Worm (Caenorhabditis elegans) whole organism, mixed stage, embryonic: ENCODE measurements around the gene pmpl-1.

Source experiments
- M03D4.4 ChIP-seq: sonication (generic microtip); optimal IDR thresholded peaks from 2 replicates; lab custom pipeline; 2017; ENCODE audit warnings: mild to moderate bottlenecking, missing genetic modification characterization, missing compliant biosample characterization
- bed-3 ChIP-seq: fragments of 200-800 bp; sonication (Bioruptor generic); optimal IDR thresholded peaks from 3 replicates; lab custom pipeline; 2018; ENCODE audit warnings: mild to moderate bottlenecking, missing genetic modification characterization, moderate library complexity, missing compliant biosample characterization
- blmp-1 ChIP-seq: fragments of 150-350 bp; optimal IDR thresholded peaks from 2 replicates; lab custom pipeline; 2014; ENCODE audit warnings: missing biosample characterization, missing genetic modification characterization
- ceh-43 ChIP-seq: fragments of 200-800 bp; sonication (Bioruptor generic); optimal IDR thresholded peaks from 2 replicates; lab custom pipeline; 2018; ENCODE audit warnings: mild to moderate bottlenecking, missing genetic modification characterization, moderate library complexity, missing compliant biosample characterization
- ces-1 ChIP-seq: fragments of 150-350 bp; optimal IDR thresholded peaks from 2 replicates; lab custom pipeline; 2014; ENCODE audit warnings: missing biosample characterization, missing genetic modification reagents, missing genetic modification characterization
- cnd-1 ChIP-seq: fragments of 200-800 bp; sonication (Bioruptor generic); optimal IDR thresholded peaks from 2 replicates; lab custom pipeline; 2018; ENCODE audit warnings: mild to moderate bottlenecking, missing genetic modification characterization, missing compliant biosample characterization
- drap-1 ChIP-seq: fragments of 200-800 bp; sonication (Bioruptor generic); optimal IDR thresholded peaks from 3 replicates; lab custom pipeline; 2018; ENCODE audit warnings: mild to moderate bottlenecking, missing genetic modification characterization, missing compliant biosample characterization
- elt-1 ChIP-seq: sonication (generic microtip); optimal IDR thresholded peaks from 2 replicates; lab custom pipeline; 2017; ENCODE audit warnings: missing genetic modification characterization, mild to moderate bottlenecking, missing compliant biosample characterization, antibody characterized with exemption, moderate library complexity, borderline replicate concordance; ENCODE audit not compliant: insufficient read depth
- elt-3 ChIP-seq: fragments of 150-350 bp; optimal IDR thresholded peaks from 2 replicates; lab custom pipeline; 2014; ENCODE audit warnings: missing biosample characterization, missing genetic modification characterization
- flh-1 ChIP-seq: fragments of 200-800 bp; sonication (Bioruptor generic); optimal IDR thresholded peaks from 2 replicates; lab custom pipeline; 2018; ENCODE audit warnings: mild to moderate bottlenecking, missing genetic modification characterization, moderate library complexity, missing compliant biosample characterization
- ham-2 ChIP-seq: fragments of 200-800 bp; sonication (Bioruptor generic); optimal IDR thresholded peaks from 2 replicates; lab custom pipeline; 2018; ENCODE audit warnings: mild to moderate bottlenecking, missing genetic modification characterization, missing compliant biosample characterization
- hlh-1 ChIP-seq: fragments of 150-350 bp; optimal IDR thresholded peaks from 2 replicates; lab custom pipeline; 2014; ENCODE audit warnings: missing biosample characterization, missing genetic modification reagents, missing genetic modification characterization
- lin-13 ChIP-seq: fragments of 150-350 bp; optimal IDR thresholded peaks from 2 replicates; lab custom pipeline; 2014; ENCODE audit warnings: missing biosample characterization, missing genetic modification characterization
- lin-32 ChIP-seq: fragments of 200-800 bp; sonication (Bioruptor generic); optimal IDR thresholded peaks from 2 replicates; lab custom pipeline; 2018; ENCODE audit warnings: mild to moderate bottlenecking, missing genetic modification characterization, missing compliant biosample characterization
- lsy-2 ChIP-seq: fragments of 150-350 bp; optimal IDR thresholded peaks from 2 replicates; lab custom pipeline; 2014; ENCODE audit warnings: missing biosample characterization, missing genetic modification characterization
- mab-5 ChIP-seq: fragments of 150-350 bp; optimal IDR thresholded peaks from 2 replicates; lab custom pipeline; 2014; ENCODE audit warnings: missing biosample characterization, missing genetic modification characterization
- mep-1 ChIP-seq: fragments of 150-350 bp; optimal IDR thresholded peaks from 2 replicates; lab custom pipeline; 2017; ENCODE audit warnings: missing biosample characterization, missing genetic modification reagents, missing genetic modification characterization, inconsistent platforms
- mls-2 ChIP-seq: sonication (generic microtip); optimal IDR thresholded peaks from 2 replicates; lab custom pipeline; 2016; ENCODE audit warnings: mild to moderate bottlenecking, missing genetic modification characterization, moderate library complexity, missing compliant biosample characterization
- nhr-12 ChIP-seq: fragments of 150-350 bp; optimal IDR thresholded peaks from 2 replicates; lab custom pipeline; 2014; ENCODE audit warnings: missing biosample characterization, missing genetic modification characterization
- nhr-2 ChIP-seq: fragments of 150-350 bp; optimal IDR thresholded peaks from 2 replicates; lab custom pipeline; 2014; ENCODE audit warnings: missing biosample characterization, missing genetic modification characterization
- nhr-237 ChIP-seq: fragments of 150-350 bp; optimal IDR thresholded peaks from 2 replicates; lab custom pipeline; 2014; ENCODE audit warnings: missing biosample characterization, missing genetic modification characterization
- nhr-28 ChIP-seq: fragments of 150-350 bp; optimal IDR thresholded peaks from 2 replicates; lab custom pipeline; 2014; ENCODE audit warnings: missing biosample characterization, missing genetic modification characterization
- nhr-76 ChIP-seq: sonication (generic microtip); optimal IDR thresholded peaks from 2 replicates; lab custom pipeline; 2017; ENCODE audit warnings: missing biosample characterization, missing genetic modification characterization
- pha-4 ChIP-seq: fragments of 150-350 bp; optimal IDR thresholded peaks from 2 replicates; lab custom pipeline; 2018; ENCODE audit warnings: missing biosample characterization, missing genetic modification reagents, missing genetic modification characterization
- snpc-4 ChIP-seq: fragments of 150-350 bp; optimal IDR thresholded peaks from 2 replicates; lab custom pipeline; 2014; ENCODE audit warnings: missing biosample characterization, missing genetic modification characterization
- sptf-1 ChIP-seq: sonication (generic microtip); optimal IDR thresholded peaks from 2 replicates; lab custom pipeline; 2017; ENCODE audit warnings: mild to moderate bottlenecking, missing genetic modification characterization, moderate library complexity, missing compliant biosample characterization
- tbx-8 ChIP-seq: fragments of 200-800 bp; sonication (Bioruptor generic); optimal IDR thresholded peaks from 2 replicates; lab custom pipeline; 2018; ENCODE audit warnings: mild to moderate bottlenecking, missing genetic modification characterization, moderate library complexity, missing compliant biosample characterization
- unc-120 ChIP-seq: sonication (generic microtip); optimal IDR thresholded peaks from 2 replicates; lab custom pipeline; 2017; ENCODE audit warnings: missing genetic modification characterization, missing compliant biosample characterization; ENCODE audit not compliant: poor library complexity, severe bottlenecking
- unc-39 ChIP-seq: fragments of 150-350 bp; optimal IDR thresholded peaks from 2 replicates; lab custom pipeline; 2014; ENCODE audit warnings: missing biosample characterization, missing genetic modification characterization
- unc-62 ChIP-seq: fragments of 150-350 bp; optimal IDR thresholded peaks from 2 replicates; lab custom pipeline; 2014; ENCODE audit warnings: missing biosample characterization, missing genetic modification reagents, missing genetic modification characterization
- zip-8 ChIP-seq: fragments of 150-350 bp; optimal IDR thresholded peaks from 2 replicates; lab custom pipeline; 2014; ENCODE audit warnings: missing biosample characterization, missing genetic modification characterization
- ztf-11 ChIP-seq: fragments of 150-350 bp; optimal IDR thresholded peaks from 2 replicates; lab custom pipeline; 2014; ENCODE audit warnings: missing biosample characterization, missing genetic modification characterization

The pmpl-1 gene

ce11 chrX:3822061-3822460, 34.2 kb downstream of the pmpl-1 start:
- TF ChIP-seq zip-8 (tag; lab: Kevin White, UChicago) (no peak), elt-3 (tag; lab: Kevin White, UChicago) (no peak), ham-2 (GFP tag; lab: Kevin White, UChicago) (no peak), nhr-76 (no peak), ceh-43 (no peak), cnd-1 (no peak), mls-2 (tag; lab: Kevin White, UChicago) (no peak), lin-13 (tag; lab: Kevin White, UChicago) (no peak), tbx-8 (no peak)

ce11 chrX:3823869-3824268, 36.0 kb downstream of the pmpl-1 start:
- TF ChIP-seq unc-120 (no peak), lin-13 (tag; lab: Kevin White, UChicago) (no peak), nhr-237 (tag; lab: Kevin White, UChicago) (no peak), zip-8 (tag; lab: Kevin White, UChicago) (peak; percentile 60)

ce11 chrX:3824443-3824842, 36.6 kb downstream of the pmpl-1 start:
- TF ChIP-seq ces-1 (GFP tag; lab: Kevin White, UChicago) (no peak), pha-4 (tag; lab: Kevin White, UChicago) (no peak), nhr-2 (tag; lab: Kevin White, UChicago) (no peak), ceh-43 (no peak), sptf-1 (tag; lab: Kevin White, UChicago) (peak; percentile 2), lin-32 (no peak), unc-39 (tag; lab: Kevin White, UChicago) (no peak), ham-2 (GFP tag; lab: Kevin White, UChicago) (no peak), mab-5 (tag; lab: Kevin White, UChicago) (no peak), lsy-2 (no peak), cnd-1 (no peak), nhr-237 (tag; lab: Kevin White, UChicago) (peak; percentile 56), ztf-11 (tag; lab: Kevin White, UChicago) (no peak), mls-2 (tag; lab: Kevin White, UChicago) (peak; percentile 18), blmp-1 (tag; lab: Kevin White, UChicago) (no peak), nhr-12 (tag; lab: Kevin White, UChicago) (no peak), bed-3 (no peak), snpc-4 (tag; lab: Kevin White, UChicago) (no peak), drap-1 (GFP tag; lab: Kevin White, UChicago) (no peak)

- no peak for TF ChIP-seq bed-3
- TF ChIP-seq mab-5 (tag; lab: Kevin White, UChicago): no peak
- no peak for TF ChIP-seq M03D4.4 (tag; lab: Kevin White, UChicago)
- no peak for TF ChIP-seq ces-1 (GFP tag; lab: Kevin White, UChicago)
- TF ChIP-seq elt-1 (tag; lab: Kevin White, UChicago): no peak
- TF ChIP-seq mep-1 (tag; lab: Kevin White, UChicago): no peak
- TF ChIP-seq nhr-237 (tag; lab: Kevin White, UChicago): no peak
- TF ChIP-seq nhr-12 (tag; lab: Kevin White, UChicago): no peak
- no peak for TF ChIP-seq flh-1 (GFP tag; lab: Kevin White, UChicago)
- TF ChIP-seq hlh-1 (tag; lab: Kevin White, UChicago): no peak
- no peak for TF ChIP-seq elt-3 (tag; lab: Kevin White, UChicago)
- TF ChIP-seq tbx-8: no peak
- TF ChIP-seq unc-120: no peak
- TF ChIP-seq cnd-1: no peak
- TF ChIP-seq ceh-43: no peak
- TF ChIP-seq nhr-76: no peak
- TF ChIP-seq nhr-28 (tag; lab: Kevin White, UChicago): no peak
- TF ChIP-seq blmp-1 (tag; lab: Kevin White, UChicago): no peak
- no peak for TF ChIP-seq pha-4 (tag; lab: Kevin White, UChicago)
Measured at ce11 chrX:3824907-3825689, 37.3 kb downstream of the pmpl-1 start.

ce11 chrX:3826172-3826571, 38.3 kb downstream of the pmpl-1 start:
- TF ChIP-seq cnd-1 (no peak), ham-2 (GFP tag; lab: Kevin White, UChicago) (no peak), pha-4 (tag; lab: Kevin White, UChicago) (peak; percentile 67), unc-62 (no peak), unc-39 (tag; lab: Kevin White, UChicago) (no peak)
